Fruit fly (Drosophila melanogaster): Measurements from ENCODE around the gene CG7110.

The CG7110 gene

DNA sequence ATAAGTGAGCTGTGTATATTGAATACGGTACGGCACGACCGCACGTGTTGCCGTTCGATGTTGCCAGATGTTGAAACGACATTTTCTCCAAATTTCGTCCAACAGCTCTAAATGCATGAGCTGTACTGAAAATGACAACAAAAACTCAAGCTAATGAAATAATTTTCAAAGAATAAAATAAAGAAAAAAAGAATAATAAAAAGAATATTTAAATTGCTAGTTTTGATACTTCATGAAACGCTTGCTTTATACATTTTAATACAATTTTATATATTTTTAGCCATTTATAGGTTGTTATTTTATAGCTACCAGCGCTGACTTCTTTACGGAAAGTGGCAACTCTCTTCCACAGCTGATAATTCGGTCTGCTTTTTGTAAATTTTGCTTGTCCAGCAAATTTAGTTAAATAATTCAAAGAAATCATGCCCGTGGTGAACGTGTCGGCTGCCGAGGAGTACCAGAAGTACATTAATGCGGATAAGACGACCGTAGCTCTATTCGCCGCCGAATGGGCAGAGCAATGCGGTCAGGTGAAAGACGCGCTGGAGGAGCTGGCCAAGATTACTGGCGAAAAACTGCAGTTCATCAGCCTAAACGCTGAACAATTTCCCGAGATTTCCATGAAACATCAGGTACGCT is 32.6 kb upstream of the CG7110 start, which contains the start of the genes Nnp-1 and Grx3 (continued):
- TF ChIP-seq CG17186 (GFP tag; optimal IDR thresholded peaks at IDR 0.05) (peak; percentile 13), pb (GFP tag; optimal IDR thresholded peaks at IDR 0.05) (no peak), Trl (optimal IDR thresholded peaks at IDR 0.05) (no peak), Trl (GFP tag; optimal IDR thresholded peaks at IDR 0.05) (no peak), sr (GFP tag; IDR thresholded peaks at IDR 0.05) (no peak), gfzf (GFP tag; optimal IDR thresholded peaks at IDR 0.05) (peak; percentile 52), fd64A (GFP tag; optimal IDR thresholded peaks at IDR 0.05) (no peak), CG14667 (GFP tag; IDR thresholded peaks at IDR 0.05) (no peak), CG13424 (tag; optimal IDR thresholded peaks at IDR 0.05) (peak; percentile 80), CG11723 (GFP tag; optimal IDR thresholded peaks at IDR 0.05) (no peak), CG10959 (GFP tag; IDR thresholded peaks at IDR 0.05) (no peak), p53 (GFP tag; optimal IDR thresholded peaks at IDR 0.05) (no peak), Chrac-16 (GFP tag; optimal IDR thresholded peaks at IDR 0.05) (peak; percentile 35), zen2 (GFP tag; IDR thresholded peaks at IDR 0.05; ENCODE audit: partially characterized antibody) (no peak), Awh (GFP tag; IDR thresholded peaks at IDR 0.05) (no peak), Ada2b (GFP tag; IDR thresholded peaks at IDR 0.05) (no peak), CG4820 (GFP tag; optimal IDR thresholded peaks at IDR 0.05) (peak; percentile 45), danr (GFP tag; IDR thresholded peaks at IDR 0.05) (no peak), dmrt99B (tag; optimal IDR thresholded peaks at IDR 0.05) (no peak), Poxn (GFP tag; IDR thresholded peaks at IDR 0.05) (no peak), Dek (tag; optimal IDR thresholded peaks at IDR 0.05) (peak; percentile 55), CG31441 (GFP tag; IDR thresholded peaks at IDR 0.05) (no peak), CG7357 (GFP tag; IDR thresholded peaks at IDR 0.05) (peak; percentile 65), Dip2 (GFP tag; IDR thresholded peaks at IDR 0.05) (no peak), chm (GFP tag; IDR thresholded peaks at IDR 0.05) (no peak), CG11398 (GFP tag; optimal IDR thresholded peaks at IDR 0.05) (no peak), CG18764 (GFP tag; optimal IDR thresholded peaks at IDR 0.05) (peak; percentile 43), CoRest (tag; optimal IDR thresholded peaks at IDR 0.05) (peak; percentile 79), CG3281 (GFP tag; optimal IDR thresholded peaks at IDR 0.05) (no peak), crp (GFP tag; optimal IDR thresholded peaks at IDR 0.05) (peak; percentile 64 to 91), seq (GFP tag; IDR thresholded peaks at IDR 0.05) (no peak), CG7987 (GFP tag; optimal IDR thresholded peaks at IDR 0.05) (no peak), Neu2 (GFP tag; optimal IDR thresholded peaks at IDR 0.05; ENCODE audit: borderline replicate concordance) (no peak), gt (GFP tag; IDR thresholded peaks at IDR 0.05) (no peak), CG3407 (GFP tag; optimal IDR thresholded peaks at IDR 0.05) (no peak), oc (tag; optimal IDR thresholded peaks at IDR 0.05) (no peak), CG2889 (GFP tag; IDR thresholded peaks at IDR 0.05) (no peak), usp (GFP tag; optimal IDR thresholded peaks at IDR 0.05) (no peak), yki (optimal IDR thresholded peaks at IDR 0.05) (no peak), gce (GFP tag; IDR thresholded peaks at IDR 0.05) (no peak), dati (GFP tag; IDR thresholded peaks at IDR 0.05) (no peak), fru (optimal IDR thresholded peaks at IDR 0.05) (no peak), lola (GFP tag; optimal IDR thresholded peaks at IDR 0.05) (no peak), dm (GFP tag; optimal IDR thresholded peaks at IDR 0.05) (peak; percentile 88), exex (tag; optimal IDR thresholded peaks at IDR 0.05) (no peak), vvl (GFP tag; IDR thresholded peaks at IDR 0.05) (no peak), Bgb (GFP tag; IDR thresholded peaks at IDR 0.05; ENCODE audit: partially characterized antibody) (0 out of 2 replicates have a peak, but pooled peaks have one; percentile 7), CG7372 (GFP tag; IDR thresholded peaks at IDR 0.05) (no peak), CG10979 (tag; optimal IDR thresholded peaks at IDR 0.05) (peak; percentile 43), hth (optimal IDR thresholded peaks at IDR 0.05) (no peak), YL-1 (GFP tag; optimal IDR thresholded peaks at IDR 0.05) (peak; percentile 78), Dref (GFP tag; IDR thresholded peaks at IDR 0.05) (no peak), ttk (GFP tag; IDR thresholded peaks at IDR 0.05) (peak; percentile 34; the same call in 1 of the 2 replicates)
